Worm (Caenorhabditis elegans) whole organism, L2 larva: ENCODE measurements around the gene Y54G2A.40.
A peak's percentile ranks its signal among the peaks of the same experiment; 100 is the strongest.

Experiments
- C34F6.9 ChIP-seq: fragments of 150-350 bp; optimal IDR thresholded peaks from 2 replicates; lab custom pipeline; 2014; ENCODE audit warnings: missing biosample characterization, missing genetic modification characterization
- F13H6.1 ChIP-seq: sonication (generic microtip); optimal IDR thresholded peaks from 2 replicates; lab custom pipeline; 2016; ENCODE audit warnings: missing genetic modification characterization, missing compliant biosample characterization
- Y55F3AM.14 ChIP-seq: fragments of 200-800 bp; sonication (Bioruptor generic); optimal IDR thresholded peaks from 2 replicates; lab custom pipeline; 2018; ENCODE audit warnings: mild to moderate bottlenecking, missing genetic modification characterization, missing compliant biosample characterization
- alr-1 ChIP-seq: fragments of 150-350 bp; optimal IDR thresholded peaks from 2 replicates; lab custom pipeline; 2014; ENCODE audit warnings: missing biosample characterization, missing genetic modification characterization
- ama-1 ChIP-seq: fragments of 150-350 bp; optimal IDR thresholded peaks from 2 replicates; lab custom pipeline; 2018; ENCODE audit warnings: inconsistent platforms
- blmp-1 ChIP-seq: sonication (generic microtip); optimal IDR thresholded peaks from 2 replicates; lab custom pipeline; 2017; ENCODE audit warnings: missing genetic modification characterization, mild to moderate bottlenecking, missing compliant biosample characterization, antibody characterized with exemption, moderate library complexity; ENCODE audit not compliant: insufficient read depth
- ceh-16 ChIP-seq: fragments of 150-350 bp; optimal IDR thresholded peaks from 2 replicates; lab custom pipeline; 2014; ENCODE audit warnings: missing biosample characterization, missing genetic modification characterization
- ceh-82 ChIP-seq: fragments of 150-350 bp; optimal IDR thresholded peaks from 2 replicates; lab custom pipeline; 2014; ENCODE audit warnings: missing biosample characterization, missing genetic modification characterization
- crh-2 ChIP-seq: sonication (generic microtip); optimal IDR thresholded peaks from 2 replicates; lab custom pipeline; 2017; ENCODE audit warnings: missing biosample characterization, missing genetic modification characterization
- dmd-4 ChIP-seq: sonication (generic microtip); optimal IDR thresholded peaks from 2 replicates; lab custom pipeline; 2017; ENCODE audit warnings: missing biosample characterization, missing genetic modification characterization
- elt-1 ChIP-seq: fragments of 150-350 bp; optimal IDR thresholded peaks from 2 replicates; lab custom pipeline; 2014; ENCODE audit warnings: missing biosample characterization, missing genetic modification characterization
- fos-1 ChIP-seq: fragments of 150-350 bp; optimal IDR thresholded peaks from 2 replicates; lab custom pipeline; 2014; ENCODE audit warnings: missing biosample characterization, missing genetic modification characterization
- gmeb-1 ChIP-seq: fragments of 150-350 bp; optimal IDR thresholded peaks from 2 replicates; lab custom pipeline; 2014; ENCODE audit warnings: missing biosample characterization, missing genetic modification characterization
- lin-13 ChIP-seq: fragments of 150-350 bp; optimal IDR thresholded peaks from 2 replicates; lab custom pipeline; 2014; ENCODE audit warnings: missing biosample characterization, missing genetic modification reagents, missing genetic modification characterization
- lsy-2 ChIP-seq, 2 experiments: fragments of 150-350 bp in 1 of 2; sonication (generic microtip) in 1 of 2; optimal IDR thresholded peaks; 2 replicates each; lab custom pipeline; 2014 to 2017; ENCODE audit warnings: missing biosample characterization in 2 of 2, missing genetic modification characterization in 2 of 2
- mab-5 ChIP-seq: fragments of 150-350 bp; optimal IDR thresholded peaks from 2 replicates; lab custom pipeline; 2014; ENCODE audit warnings: missing biosample characterization, missing genetic modification characterization
- nhr-11 ChIP-seq: fragments of 150-350 bp; optimal IDR thresholded peaks from 2 replicates; lab custom pipeline; 2014; ENCODE audit warnings: missing biosample characterization, missing genetic modification characterization
- nhr-12 ChIP-seq: fragments of 150-350 bp; optimal IDR thresholded peaks from 2 replicates; lab custom pipeline; 2014; ENCODE audit warnings: missing biosample characterization, missing genetic modification characterization
- nhr-129 ChIP-seq: fragments of 150-350 bp; optimal IDR thresholded peaks from 2 replicates; lab custom pipeline; 2014; ENCODE audit warnings: missing biosample characterization, missing genetic modification characterization
- nhr-23 ChIP-seq: fragments of 150-350 bp; optimal IDR thresholded peaks from 2 replicates; lab custom pipeline; 2014; ENCODE audit warnings: missing biosample characterization, missing genetic modification reagents, missing genetic modification characterization
- nhr-6 ChIP-seq: fragments of 150-350 bp; optimal IDR thresholded peaks from 2 replicates; lab custom pipeline; 2014; ENCODE audit warnings: missing biosample characterization, missing genetic modification characterization
- nhr-77 ChIP-seq: fragments of 150-350 bp; optimal IDR thresholded peaks from 2 replicates; lab custom pipeline; 2014; ENCODE audit warnings: missing biosample characterization, missing genetic modification characterization
- peb-1 ChIP-seq: fragments of 150-350 bp; optimal IDR thresholded peaks from 2 replicates; lab custom pipeline; 2014; ENCODE audit warnings: missing biosample characterization, missing genetic modification characterization
- sem-4 ChIP-seq: fragments of 150-350 bp; optimal IDR thresholded peaks from 2 replicates; lab custom pipeline; 2014; ENCODE audit warnings: missing biosample characterization, missing genetic modification reagents, missing genetic modification characterization
- sma-3 ChIP-seq: sonication (generic microtip); optimal IDR thresholded peaks from 2 replicates; lab custom pipeline; 2016; ENCODE audit warnings: missing genetic modification reagents, missing genetic modification characterization, missing compliant biosample characterization
- sma-9 ChIP-seq, 2 experiments: fragments of 150-350 bp in 1 of 2; sonication (generic microtip) in 1 of 2; optimal IDR thresholded peaks; 2 replicates each; lab custom pipeline; 2014 to 2016; ENCODE audit warnings: missing genetic modification characterization in 2 of 2, mild to moderate bottlenecking in 1 of 2, missing biosample characterization in 1 of 2, missing compliant biosample characterization in 1 of 2, missing genetic modification reagents in 1 of 2, moderate library complexity in 1 of 2
- snpc-4 ChIP-seq: fragments of 150-350 bp; optimal IDR thresholded peaks from 2 replicates; lab custom pipeline; 2014; ENCODE audit warnings: missing biosample characterization, missing genetic modification characterization
- unc-39 ChIP-seq: fragments of 150-350 bp; optimal IDR thresholded peaks from 2 replicates; lab custom pipeline; 2014; ENCODE audit warnings: missing biosample characterization, missing genetic modification characterization
- unc-55 ChIP-seq: fragments of 150-350 bp; sonication (generic microtip); optimal IDR thresholded peaks from 3 replicates; lab custom pipeline; 2014; ENCODE audit warnings: missing biosample characterization, missing genetic modification reagents, missing genetic modification characterization
- zag-1 ChIP-seq: fragments of 150-350 bp; optimal IDR thresholded peaks from 2 replicates; lab custom pipeline; 2014; ENCODE audit warnings: missing biosample characterization, missing genetic modification characterization
- ztf-1 ChIP-seq: fragments of 200-800 bp; sonication (Bioruptor generic); conservative IDR thresholded peaks from 2 replicates; pipeline ENCODE4 v1.3.6; 2022; ENCODE audit warnings: missing genetic modification characterization, missing compliant biosample characterization
- ztf-11 ChIP-seq: sonication (generic microtip); optimal IDR thresholded peaks from 2 replicates; lab custom pipeline; 2017; ENCODE audit warnings: missing biosample characterization, missing genetic modification characterization
- ztf-4 ChIP-seq: fragments of 150-350 bp; optimal IDR thresholded peaks from 2 replicates; lab custom pipeline; 2014; ENCODE audit warnings: missing biosample characterization, missing genetic modification characterization

Gene Y54G2A.40

DNA sequence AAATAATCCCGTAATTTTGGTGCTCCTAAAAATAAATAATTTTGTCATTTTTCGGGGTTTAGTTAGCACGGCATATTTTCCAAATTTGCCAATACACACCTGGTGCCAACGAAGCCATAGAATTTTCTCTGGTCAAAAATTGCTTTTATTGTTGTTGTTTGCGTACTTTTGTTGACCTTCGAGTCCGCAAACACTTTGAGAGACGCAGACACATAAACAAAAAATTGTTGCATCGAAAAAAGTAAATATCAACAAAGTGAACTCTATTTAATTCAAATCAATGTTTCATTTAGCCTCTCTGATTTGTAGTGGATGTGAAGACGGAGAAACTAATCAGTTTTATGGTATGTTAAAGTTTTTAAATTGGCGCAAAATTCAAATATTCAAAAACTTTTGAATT, at the start of gene Y54G2A.40:
Y54G2A.40 (plus strand) TSS at position 213 of the 400 bp plus-strand sequence.
- TF ChIP-seq nhr-23 (tag; lab: Kevin White, UChicago) (no peak), ceh-16 (no peak), lsy-2 (tag; optimal IDR thresholded peaks at IDR 0.05; lab: Kevin White, UChicago) (peak in 1 of 2 experiments; percentile 72), elt-1 (tag; lab: Kevin White, UChicago) (no peak), ztf-11 (tag; lab: Kevin White, UChicago) (no peak), lin-13 (GFP tag; lab: Kevin White, UChicago) (peak; percentile 10), snpc-4 (tag; lab: Kevin White, UChicago) (no peak), mab-5 (tag; lab: Kevin White, UChicago) (no peak), nhr-77 (tag; lab: Kevin White, UChicago) (no peak), C34F6.9 (tag; lab: Kevin White, UChicago) (peak; percentile 46), sma-3 (GFP tag; lab: Kevin White, UChicago) (no peak), unc-55 (peak; percentile 56), sma-9 (GFP tag; optimal IDR thresholded peaks at IDR 0.05; lab: Kevin White, UChicago) (no peak), sma-9 (tag; optimal IDR thresholded peaks at IDR 0.05; lab: Kevin White, UChicago) (no peak), nhr-129 (tag; lab: Kevin White, UChicago) (no peak)

DNA sequence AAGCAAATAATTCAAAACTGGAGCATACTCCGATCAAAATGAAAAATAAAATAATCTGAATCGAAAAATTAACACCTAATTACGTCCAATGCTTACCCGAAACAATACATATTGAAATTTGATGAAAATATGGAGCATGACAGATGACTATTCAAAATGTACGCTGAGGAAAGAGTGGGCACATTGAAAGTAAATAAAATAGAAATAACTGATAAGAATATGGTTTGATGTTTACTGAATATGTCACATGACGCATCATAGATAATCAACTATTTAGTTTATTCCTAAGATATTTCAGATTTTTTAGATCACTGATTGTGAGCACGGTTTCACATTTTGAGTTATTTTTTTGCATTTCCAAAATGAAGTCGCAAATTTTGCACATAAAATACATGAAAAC, 47.9 kb upstream of the Y54G2A.40 start, which contains the start of gene Y54G2A.52:
Y54G2A.52 (minus strand) TSS at position 348 of the 400 bp plus-strand sequence.
- no peak for TF ChIP-seq alr-1 (tag; lab: Kevin White, UChicago)
- TF ChIP-seq unc-55, result no peak
- no peak for TF ChIP-seq nhr-77 (tag; lab: Kevin White, UChicago)
- no peak for TF ChIP-seq nhr-6
- no peak for TF ChIP-seq snpc-4 (tag; lab: Kevin White, UChicago)
- peak; percentile 7 for TF ChIP-seq gmeb-1 (tag; lab: Kevin White, UChicago)
- TF ChIP-seq ceh-16, result no peak
- no peak for TF ChIP-seq nhr-23 (tag; lab: Kevin White, UChicago)
- TF ChIP-seq F13H6.1 (tag; lab: Kevin White, UChicago), result no peak
- no peak for TF ChIP-seq sem-4 (tag; lab: Kevin White, UChicago)
- TF ChIP-seq Y55F3AM.14 (GFP tag; lab: Kevin White, UChicago), result no peak
- no peak for TF ChIP-seq nhr-12 (tag; lab: Kevin White, UChicago)
- TF ChIP-seq fos-1 (tag; lab: Kevin White, UChicago), result peak; percentile 79
- peak; percentile 11 for TF ChIP-seq nhr-129 (tag; lab: Kevin White, UChicago)
- TF ChIP-seq crh-2, result peak; percentile 36
- TF ChIP-seq nhr-11, result no peak

- TF ChIP-seq nhr-11 (no peak), blmp-1 (tag; lab: Kevin White, UChicago) (no peak), ztf-1 (no peak), zag-1 (no peak), C34F6.9 (tag; lab: Kevin White, UChicago) (no peak), ztf-4 (tag; lab: Kevin White, UChicago) (no peak), fos-1 (tag; lab: Kevin White, UChicago) (no peak), ama-1 (lab: Kevin White, UChicago) (no peak), alr-1 (tag; lab: Kevin White, UChicago) (no peak), nhr-12 (tag; lab: Kevin White, UChicago) (no peak), ceh-82 (no peak), nhr-129 (tag; lab: Kevin White, UChicago) (no peak), snpc-4 (tag; lab: Kevin White, UChicago) (no peak), peb-1 (no peak), nhr-6 (no peak), dmd-4 (tag; lab: Kevin White, UChicago) (no peak), unc-39 (tag; lab: Kevin White, UChicago) (no peak)
These were observed 46.9 kb upstream of the Y54G2A.40 start, which contains the start of gene Y54G2A.10 for ce11 chrIV:2799389-2799788. Gene Y54G2A.10, plus strand, starts transcription at chrIV:2799689.

DNA sequence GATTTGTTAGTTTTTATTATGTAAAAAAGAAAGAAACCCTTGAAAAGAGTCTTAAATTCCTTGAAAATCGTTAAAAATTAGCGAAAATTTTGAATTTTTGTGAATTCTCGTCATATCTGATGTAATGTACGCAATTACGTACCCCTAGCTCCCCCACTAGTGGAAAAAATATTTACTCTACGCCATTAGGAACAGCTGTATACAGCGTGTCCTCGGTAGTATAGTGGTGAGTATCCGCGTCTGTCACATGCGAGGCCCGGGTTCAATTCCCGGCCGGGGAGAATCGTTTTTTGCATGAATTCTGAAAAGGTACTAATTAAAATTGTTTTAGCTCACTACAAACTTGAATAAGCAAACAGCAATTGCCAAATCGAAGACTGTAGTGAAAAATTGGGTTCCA, 46.4 kb upstream of the Y54G2A.40 start:
- TF ChIP-seq crh-2, result no peak
- no peak for TF ChIP-seq C34F6.9 (tag; lab: Kevin White, UChicago)

ce11 chrIV:2801004-2801403, 45.3 kb upstream of the Y54G2A.40 start:
- peak; percentile 10 for TF ChIP-seq C34F6.9 (tag; lab: Kevin White, UChicago)
- peak; percentile 20 for TF ChIP-seq unc-55
- TF ChIP-seq lsy-2 (tag; optimal IDR thresholded peaks at IDR 0.05; lab: Kevin White, UChicago), result peak in 1 of 2 experiments; percentile 17
- TF ChIP-seq nhr-129 (tag; lab: Kevin White, UChicago), result no peak
- peak; percentile 35 for TF ChIP-seq lin-13 (GFP tag; lab: Kevin White, UChicago)
